Fruit fly (Drosophila melanogaster) whole organism, wandering third instar larva: Measurements from ENCODE around the gene Kr-h1.

Experiments
- Abd-B ChIP-seq: fragments of >200 bp; optimal IDR thresholded peaks from 2 replicates; lab custom pipeline; 2017; ENCODE audit warnings: missing biosample characterization, missing genetic modification characterization
- CG32264 ChIP-seq: fragments of 200-800 bp; sonication (Bioruptor generic); optimal IDR thresholded peaks from 2 replicates; lab custom pipeline; 2016; ENCODE audit warnings: missing biosample characterization, missing genetic modification characterization
- CG9705 ChIP-seq: fragments of 200-800 bp; sonication (Bioruptor generic); optimal IDR thresholded peaks from 2 replicates; lab custom pipeline; 2018; ENCODE audit warnings: missing biosample characterization, mild to moderate bottlenecking, missing genetic modification characterization
- CrebA ChIP-seq: fragments of 200-800 bp; sonication (Bioruptor generic); optimal IDR thresholded peaks from 2 replicates; lab custom pipeline; 2016; ENCODE audit warnings: missing biosample characterization, mild to moderate bottlenecking, missing genetic modification characterization, borderline replicate concordance
- Dfd ChIP-seq: fragments of >200 bp; optimal IDR thresholded peaks from 2 replicates; lab custom pipeline; 2017; ENCODE audit warnings: missing biosample characterization, missing genetic modification characterization
- Dif ChIP-seq: fragments of 200-275, 200-300 bp; sonication (Bioruptor generic); optimal IDR thresholded peaks from 2 replicates; lab custom pipeline; 2018; ENCODE audit warnings: missing biosample characterization, missing genetic modification characterization; ENCODE audit not compliant: partially characterized antibody
- GATAd ChIP-seq: sonication (Bioruptor generic); optimal IDR thresholded peaks from 2 replicates; lab custom pipeline; 2016; ENCODE audit warnings: missing biosample characterization, missing genetic modification characterization
- HLH106 ChIP-seq: fragments of 200-800 bp; optimal IDR thresholded peaks from 3 replicates; lab custom pipeline; 2019; ENCODE audit warnings: missing biosample characterization, mild to moderate bottlenecking, missing genetic modification characterization, moderate library complexity
- Hnf4 ChIP-seq: fragments of 200-800 bp; sonication (Bioruptor generic); optimal IDR thresholded peaks from 2 replicates; lab custom pipeline; 2016; ENCODE audit warnings: missing biosample characterization, mild to moderate bottlenecking, missing genetic modification characterization
- Hr78 ChIP-seq: fragments of >200 bp; optimal IDR thresholded peaks from 2 replicates; lab custom pipeline; 2017; ENCODE audit warnings: missing biosample characterization, missing genetic modification characterization
- Hr83 ChIP-seq: fragments of 200-300 bp; sonication (Bioruptor generic); optimal IDR thresholded peaks from 2 replicates; lab custom pipeline; 2016; ENCODE audit warnings: missing biosample characterization, mild to moderate bottlenecking, missing genetic modification characterization, moderate library complexity; ENCODE audit not compliant: poor library complexity, severe bottlenecking
- Jra ChIP-seq: sonication (Bioruptor generic); optimal IDR thresholded peaks from 2 replicates; lab custom pipeline; 2016; ENCODE audit warnings: missing biosample characterization, missing genetic modification characterization
- Mio ChIP-seq: sonication (Bioruptor generic); optimal IDR thresholded peaks from 2 replicates; lab custom pipeline; 2016; ENCODE audit warnings: missing biosample characterization, missing genetic modification characterization
- Myc ChIP-seq: fragments of >200 bp; optimal IDR thresholded peaks from 2 replicates; lab custom pipeline; 2017
- N ChIP-seq: fragments of >200 bp; optimal IDR thresholded peaks from 2 replicates; lab custom pipeline; 2018; ENCODE audit warnings: missing biosample characterization, missing external identifiers, missing genetic modification characterization
- OdsH ChIP-seq: fragments of 200-800 bp; sonication (Bioruptor generic); optimal IDR thresholded peaks from 2 replicates; lab custom pipeline; 2016; ENCODE audit warnings: missing biosample characterization, mild to moderate bottlenecking, missing genetic modification characterization
- Rel ChIP-seq, 2 experiments: fragments of 200-800 bp; sonication (Bioruptor generic) in 1 of 2; optimal IDR thresholded peaks; 2 replicates in 1 of 2; 3 replicates in 1 of 2; lab custom pipeline; 2016 to 2019; ENCODE audit warnings: mild to moderate bottlenecking in 2 of 2, missing biosample characterization in 2 of 2, missing genetic modification characterization in 2 of 2, moderate library complexity in 1 of 2
- Sp1 ChIP-seq: fragments of 200-800 bp; sonication (Bioruptor generic); optimal IDR thresholded peaks from 3 replicates; lab custom pipeline; 2019; ENCODE audit warnings: missing biosample characterization, mild to moderate bottlenecking, missing genetic modification characterization, moderate library complexity
- Vsx2 ChIP-seq: fragments of 200-300, 225-300 bp; sonication (Bioruptor generic); optimal IDR thresholded peaks from 2 replicates; lab custom pipeline; 2018; ENCODE audit warnings: missing biosample characterization, missing genetic modification characterization; ENCODE audit not compliant: partially characterized antibody
- br ChIP-seq: fragments of 200-800 bp; sonication (Bioruptor generic); optimal IDR thresholded peaks from 2 replicates; lab custom pipeline; 2016; ENCODE audit warnings: missing biosample characterization, missing genetic modification characterization
- brk ChIP-seq: fragments of 200-800 bp; sonication (Bioruptor generic); optimal IDR thresholded peaks from 2 replicates; lab custom pipeline; 2016; ENCODE audit warnings: missing biosample characterization, mild to moderate bottlenecking, missing genetic modification characterization
- dl ChIP-seq, 2 experiments: fragments of 175-275, 200-275 bp in 1 of 2; fragments of 200-275 bp in 1 of 2; sonication (Bioruptor generic); optimal IDR thresholded peaks; lab custom pipeline; 2018; ENCODE audit warnings: mild to moderate bottlenecking in 2 of 2, missing biosample characterization in 2 of 2, missing genetic modification characterization in 2 of 2, moderate library complexity in 2 of 2; ENCODE audit not compliant: partially characterized antibody in 2 of 2, insufficient read depth in 1 of 2
- dmrt93B ChIP-seq: fragments of 200-800 bp; sonication (Bioruptor generic); optimal IDR thresholded peaks from 2 replicates; lab custom pipeline; 2018; ENCODE audit warnings: missing biosample characterization, mild to moderate bottlenecking, missing genetic modification characterization
- dsf ChIP-seq: sonication (Bioruptor generic); optimal IDR thresholded peaks from 2 replicates; lab custom pipeline; 2016; ENCODE audit warnings: missing biosample characterization, missing genetic modification characterization, borderline replicate concordance
- ey ChIP-seq: fragments of 200-800 bp; sonication (Bioruptor generic); optimal IDR thresholded peaks from 2 replicates; lab custom pipeline; 2016; ENCODE audit warnings: missing biosample characterization, missing genetic modification characterization
- foxo ChIP-seq, 2 experiments: fragments of 200-800 bp; sonication (Bioruptor generic); optimal IDR thresholded peaks; 2 replicates in 1 of 2; 3 replicates in 1 of 2; lab custom pipeline; 2016 to 2017; ENCODE audit warnings: missing biosample characterization in 2 of 2, missing genetic modification characterization in 2 of 2
- fru ChIP-seq: fragments of 200-800 bp; sonication (Bioruptor generic); optimal IDR thresholded peaks from 3 replicates; lab custom pipeline; 2016; ENCODE audit warnings: missing biosample characterization, mild to moderate bottlenecking, missing genetic modification characterization
- h ChIP-seq: fragments of 200-800 bp; sonication (Bioruptor generic); optimal IDR thresholded peaks from 3 replicates; lab custom pipeline; 2016; ENCODE audit warnings: missing biosample characterization, mild to moderate bottlenecking, missing genetic modification characterization
- jim ChIP-seq: fragments of 175-275, 200-325 bp; sonication (Bioruptor generic); optimal IDR thresholded peaks from 2 replicates; lab custom pipeline; 2016; ENCODE audit warnings: missing biosample characterization, mild to moderate bottlenecking, missing genetic modification characterization
- lola ChIP-seq: fragments of >200 bp; optimal IDR thresholded peaks from 2 replicates; lab custom pipeline; 2017; ENCODE audit warnings: missing biosample characterization, missing genetic modification characterization
- pan ChIP-seq: fragments of >200 bp; optimal IDR thresholded peaks from 2 replicates; lab custom pipeline; 2017
- psq ChIP-seq: fragments of 200-800 bp; sonication (Bioruptor generic); optimal IDR thresholded peaks from 3 replicates; lab custom pipeline; 2017; ENCODE audit warnings: missing biosample characterization, mild to moderate bottlenecking, missing genetic modification characterization, moderate library complexity
- rgr ChIP-seq: fragments of 200-800 bp; sonication (Bioruptor generic); optimal IDR thresholded peaks from 3 replicates; lab custom pipeline; 2016; ENCODE audit warnings: missing biosample characterization, mild to moderate bottlenecking, missing genetic modification characterization
- sage ChIP-seq: fragments of 200-800 bp; sonication (Bioruptor generic); optimal IDR thresholded peaks from 2 replicates; lab custom pipeline; 2016; ENCODE audit warnings: missing biosample characterization, mild to moderate bottlenecking, missing genetic modification characterization
- sv ChIP-seq: fragments of 200-800 bp; sonication (Bioruptor generic); optimal IDR thresholded peaks from 3 replicates; lab custom pipeline; 2016; ENCODE audit warnings: missing biosample characterization, missing genetic modification characterization
- tai ChIP-seq: sonication (Bioruptor generic); optimal IDR thresholded peaks from 2 replicates; lab custom pipeline; 2016; ENCODE audit warnings: missing biosample characterization, missing genetic modification characterization
- usp ChIP-seq: fragments of >200 bp; optimal IDR thresholded peaks from 2 replicates; lab custom pipeline; 2017; ENCODE audit warnings: missing biosample characterization, missing genetic modification characterization
- woc ChIP-seq: sonication (Bioruptor generic); optimal IDR thresholded peaks from 2 replicates; lab custom pipeline; 2016; ENCODE audit warnings: missing biosample characterization, mild to moderate bottlenecking, missing genetic modification characterization

Gene Kr-h1

dm6 chr2L:6082157-6082645 is at the start of gene Kr-h1:
Gene Kr-h1 (plus strand): TSS chr2L:6082603.
- TF ChIP-seq usp (GFP tag; lab: Kevin White, UChicago) (no peak), foxo (GFP tag; optimal IDR thresholded peaks at IDR 0.05; lab: Kevin White, UChicago) (no peak), br (peak; percentile 26), Vsx2 (GFP tag; lab: Kevin White, UChicago) (no peak), dl (GFP tag; optimal IDR thresholded peaks at IDR 0.05; lab: Kevin White, UChicago; ENCODE audit: insufficient read depth in 1 of 2, partially characterized antibody in 2 of 2) (peak in 1 of 2 experiments; percentile 40), Dfd (GFP tag; lab: Kevin White, UChicago) (no peak), tai (GFP tag; lab: Kevin White, UChicago) (peak; percentile 8), Hr83 (peak; percentile 76), Abd-B (GFP tag; lab: Kevin White, UChicago) (no peak), ey (GFP tag; lab: Kevin White, UChicago) (no peak), N (GFP tag; lab: Kevin White, UChicago) (no peak), woc (GFP tag; lab: Kevin White, UChicago) (no peak), HLH106 (tag; lab: Kevin White, UChicago) (peak; percentile 8), OdsH (GFP tag; lab: Kevin White, UChicago) (no peak), Rel (GFP tag; optimal IDR thresholded peaks at IDR 0.05; lab: Kevin White, UChicago) (peak; percentile 38), Rel (tag; optimal IDR thresholded peaks at IDR 0.05; lab: Kevin White, UChicago) (peak; percentile 58), dmrt93B (GFP tag; lab: Kevin White, UChicago) (no peak), sv (GFP tag; lab: Kevin White, UChicago) (no peak), CrebA (GFP tag; lab: Kevin White, UChicago) (peak; percentile 86), psq (no peak), GATAd (GFP tag; lab: Kevin White, UChicago) (no peak), Hnf4 (no peak), dsf (no peak), fru (peak; percentile 69), jim (GFP tag; lab: Kevin White, UChicago) (peak; percentile 81), Myc (lab: Kevin White, UChicago) (no peak), sage (GFP tag; lab: Kevin White, UChicago) (no peak), rgr (GFP tag; lab: Kevin White, UChicago) (no peak), brk (GFP tag; lab: Kevin White, UChicago) (peak; percentile 60), lola (no peak), Sp1 (GFP tag; lab: Kevin White, UChicago) (no peak), Hr78 (no peak), h (peak; percentile 58), Dif (GFP tag; lab: Kevin White, UChicago) (no peak), pan (no peak), CG32264 (no peak), CG9705 (GFP tag; lab: Kevin White, UChicago) (no peak), Jra (GFP tag; lab: Kevin White, UChicago) (no peak), Mio (GFP tag; lab: Kevin White, UChicago) (no peak)
- TF ChIP-seq, all 38 proteins: peak for 11

dm6 chr2L:6034344-6034743 is 48.1 kb upstream of the Kr-h1 start, which contains the start of gene CG9109:
Gene CG9109 (minus strand): TSS chr2L:6034423.
- TF ChIP-seq Hr78 (no peak), sage (GFP tag; lab: Kevin White, UChicago) (no peak), dl (GFP tag; optimal IDR thresholded peaks at IDR 0.05; lab: Kevin White, UChicago; ENCODE audit: insufficient read depth in 1 of 2, partially characterized antibody in 2 of 2) (no peak), Dif (GFP tag; lab: Kevin White, UChicago) (no peak), brk (GFP tag; lab: Kevin White, UChicago) (no peak), Jra (GFP tag; lab: Kevin White, UChicago) (no peak), foxo (GFP tag; optimal IDR thresholded peaks at IDR 0.05; lab: Kevin White, UChicago) (no peak), GATAd (GFP tag; lab: Kevin White, UChicago) (no peak), pan (no peak), psq (no peak), jim (GFP tag; lab: Kevin White, UChicago) (no peak), Hr83 (no peak), rgr (GFP tag; lab: Kevin White, UChicago) (no peak), woc (GFP tag; lab: Kevin White, UChicago) (no peak), fru (no peak)
